Fruit fly (Drosophila melanogaster) whole organism, pupa: ENCODE results near the gene dsf.

Experiments used
- CG10348 ChIP-seq: fragments of 200-800 bp; sonication (Bioruptor generic); IDR thresholded peaks from 2 replicates; pipeline ENCODE4 v1.3.6; 2022; ENCODE audit warnings: missing biosample characterization, missing genetic modification characterization
- CG12605 ChIP-seq: fragments of 200-800 bp; sonication (Bioruptor generic); IDR thresholded peaks from 2 replicates; pipeline ENCODE4 v1.3.6; 2022; ENCODE audit warnings: missing biosample characterization, missing genetic modification characterization
- CG13204 ChIP-seq: fragments of 200-800 bp; sonication (Bioruptor generic); optimal IDR thresholded peaks from 2 replicates; lab custom pipeline; 2018; ENCODE audit warnings: missing biosample characterization, mild to moderate bottlenecking, missing genetic modification characterization, moderate library complexity
- CG14655 ChIP-seq: fragments of 200-800 bp; sonication (Bioruptor generic); optimal IDR thresholded peaks from 3 replicates; lab custom pipeline; 2017; ENCODE audit warnings: mild to moderate bottlenecking, missing biosample characterization, missing genetic modification reagents, missing genetic modification characterization
- CG15710 ChIP-seq: fragments of 200-800 bp; sonication (Bioruptor generic); optimal IDR thresholded peaks from 2 replicates; lab custom pipeline; 2018; ENCODE audit warnings: missing biosample characterization, mild to moderate bottlenecking, missing genetic modification characterization, moderate library complexity
- CG17806 ChIP-seq: fragments of 200-800 bp; sonication (Bioruptor generic); optimal IDR thresholded peaks from 2 replicates; lab custom pipeline; 2018; ENCODE audit warnings: missing biosample characterization, mild to moderate bottlenecking, missing genetic modification characterization, moderate library complexity
- CG32121 ChIP-seq: fragments of 200-800 bp; sonication (Bioruptor generic); IDR thresholded peaks from 2 replicates; pipeline ENCODE4 v1.3.6; 2022; ENCODE audit warnings: missing biosample characterization, missing genetic modification characterization
- CG34367 ChIP-seq: fragments of 200-800 bp; sonication (Bioruptor generic); optimal IDR thresholded peaks from 2 replicates; lab custom pipeline; 2018; ENCODE audit warnings: missing biosample characterization, mild to moderate bottlenecking, missing genetic modification characterization
- CG4496 ChIP-seq: fragments of 200-800 bp; sonication (Bioruptor generic); IDR thresholded peaks from 3 replicates; pipeline ENCODE4 v1.3.6; 2022; ENCODE audit warnings: missing biosample characterization, missing genetic modification characterization
- CG8159 ChIP-seq: fragments of 200-800 bp; sonication (Bioruptor generic); optimal IDR thresholded peaks from 3 replicates; lab custom pipeline; 2018; ENCODE audit warnings: missing biosample characterization, mild to moderate bottlenecking, missing genetic modification characterization, moderate library complexity
- CG8301 ChIP-seq: fragments of 200-800 bp; sonication (Bioruptor generic); optimal IDR thresholded peaks from 2 replicates; lab custom pipeline; 2018; ENCODE audit warnings: missing biosample characterization, mild to moderate bottlenecking, missing genetic modification characterization
- CG9948 ChIP-seq: fragments of 200-800 bp; sonication (Bioruptor generic); optimal IDR thresholded peaks from 2 replicates; lab custom pipeline; 2018; ENCODE audit warnings: missing biosample characterization, mild to moderate bottlenecking, missing genetic modification characterization, moderate library complexity
- D1 ChIP-seq: fragments of 200-800 bp; sonication (Bioruptor generic); optimal IDR thresholded peaks from 2 replicates; lab custom pipeline; 2018; ENCODE audit warnings: missing biosample characterization, mild to moderate bottlenecking, missing genetic modification characterization, moderate library complexity
- EcR ChIP-seq: fragments of 200-800 bp; sonication (Bioruptor generic); optimal IDR thresholded peaks from 3 replicates; lab custom pipeline; 2019; ENCODE audit warnings: missing biosample characterization, missing genetic modification characterization, mild to moderate bottlenecking, moderate library complexity, missing genetic modification reagents
- Ets98B ChIP-seq: fragments of 200-800 bp; sonication (Bioruptor generic); IDR thresholded peaks from 2 replicates; pipeline ENCODE4 v1.3.6; 2022; ENCODE audit warnings: missing biosample characterization, missing genetic modification characterization
- Pif1A ChIP-seq: fragments of 200-800 bp; sonication (Bioruptor generic); optimal IDR thresholded peaks from 3 replicates; lab custom pipeline; 2016; ENCODE audit warnings: missing biosample characterization, missing genetic modification characterization
- Pif1B ChIP-seq: fragments of 200-800 bp; sonication (Bioruptor generic); optimal IDR thresholded peaks from 3 replicates; lab custom pipeline; 2016; ENCODE audit warnings: missing biosample characterization, missing genetic modification characterization
- Snoo ChIP-seq: fragments of 200-800 bp; sonication (Bioruptor generic); optimal IDR thresholded peaks from 3 replicates; lab custom pipeline; 2017; ENCODE audit warnings: missing biosample characterization, mild to moderate bottlenecking, missing genetic modification characterization, inconsistent platforms
- fd96Ca ChIP-seq: fragments of 200-800 bp; sonication (Bioruptor generic); IDR thresholded peaks from 3 replicates; pipeline ENCODE4 v1.3.6; 2022; ENCODE audit warnings: missing biosample characterization, missing genetic modification characterization
- gl ChIP-seq: fragments of 200-800 bp; sonication (Bioruptor generic); optimal IDR thresholded peaks from 2 replicates; lab custom pipeline; 2018; ENCODE audit warnings: missing biosample characterization, mild to moderate bottlenecking, missing genetic modification characterization
- rn ChIP-seq: fragments of 200-800 bp; sonication (Bioruptor generic); IDR thresholded peaks from 2 replicates; pipeline ENCODE4 v1.3.6; 2022; ENCODE audit warnings: missing biosample characterization, missing genetic modification characterization

The dsf gene

dm6 chr2L:5956706-5957105 lies 31.0 kb downstream of the dsf start, which contains the start of the genes CG13998 and Vm26Ab:
Gene CG13998 (minus strand): TSS chr2L:5956819.
Gene Vm26Ab (plus strand): TSS chr2L:5957004.
- no peak for TF ChIP-seq D1
- TF ChIP-seq CG9948 (tag; lab: Kevin White, UChicago), result no peak
- TF ChIP-seq Pif1A, result no peak
- no peak for TF ChIP-seq CG15710 (tag; lab: Kevin White, UChicago)
- no peak for TF ChIP-seq rn
- TF ChIP-seq CG8301 (tag; lab: Kevin White, UChicago), result no peak
- no peak for TF ChIP-seq CG4496 (GFP tag; lab: Robert Waterston, UW)
- no peak for TF ChIP-seq CG32121 (GFP tag; lab: Robert Waterston, UW)
- no peak for TF ChIP-seq Ets98B (GFP tag; lab: Robert Waterston, UW)
- TF ChIP-seq Pif1B (GFP tag; lab: Kevin White, UChicago), result no peak
- TF ChIP-seq gl (tag; lab: Kevin White, UChicago), result no peak

- no peak for TF ChIP-seq CG8301 (tag; lab: Kevin White, UChicago)
- TF ChIP-seq CG12605 (GFP tag; lab: Robert Waterston, UW), result no peak
- TF ChIP-seq CG17806, result no peak
- TF ChIP-seq CG10348 (GFP tag; lab: Robert Waterston, UW), result no peak
- TF ChIP-seq fd96Ca (GFP tag; lab: Robert Waterston, UW), result no peak
- TF ChIP-seq Snoo, result no peak
- no peak for TF ChIP-seq Pif1A
- no peak for TF ChIP-seq CG9948 (tag; lab: Kevin White, UChicago)
- no peak for TF ChIP-seq CG15710 (tag; lab: Kevin White, UChicago)
- no peak for TF ChIP-seq CG14655 (GFP tag; lab: Kevin White, UChicago)
- no peak for TF ChIP-seq CG34367
- no peak for TF ChIP-seq gl (tag; lab: Kevin White, UChicago)
- no peak for TF ChIP-seq Ets98B (GFP tag; lab: Robert Waterston, UW)
- no peak for TF ChIP-seq CG13204 (GFP tag; lab: Kevin White, UChicago)
- no peak for TF ChIP-seq CG4496 (GFP tag; lab: Robert Waterston, UW)
- no peak for TF ChIP-seq Pif1B (GFP tag; lab: Kevin White, UChicago)
- no peak for TF ChIP-seq EcR (GFP tag; lab: Kevin White, UChicago)
Observed at dm6 chr2L:5958581-5959177, 32.9 kb downstream of the dsf start, which contains the start of gene Vm26Ac. Gene Vm26Ac (minus strand): TSS chr2L:5958631.

DNA sequence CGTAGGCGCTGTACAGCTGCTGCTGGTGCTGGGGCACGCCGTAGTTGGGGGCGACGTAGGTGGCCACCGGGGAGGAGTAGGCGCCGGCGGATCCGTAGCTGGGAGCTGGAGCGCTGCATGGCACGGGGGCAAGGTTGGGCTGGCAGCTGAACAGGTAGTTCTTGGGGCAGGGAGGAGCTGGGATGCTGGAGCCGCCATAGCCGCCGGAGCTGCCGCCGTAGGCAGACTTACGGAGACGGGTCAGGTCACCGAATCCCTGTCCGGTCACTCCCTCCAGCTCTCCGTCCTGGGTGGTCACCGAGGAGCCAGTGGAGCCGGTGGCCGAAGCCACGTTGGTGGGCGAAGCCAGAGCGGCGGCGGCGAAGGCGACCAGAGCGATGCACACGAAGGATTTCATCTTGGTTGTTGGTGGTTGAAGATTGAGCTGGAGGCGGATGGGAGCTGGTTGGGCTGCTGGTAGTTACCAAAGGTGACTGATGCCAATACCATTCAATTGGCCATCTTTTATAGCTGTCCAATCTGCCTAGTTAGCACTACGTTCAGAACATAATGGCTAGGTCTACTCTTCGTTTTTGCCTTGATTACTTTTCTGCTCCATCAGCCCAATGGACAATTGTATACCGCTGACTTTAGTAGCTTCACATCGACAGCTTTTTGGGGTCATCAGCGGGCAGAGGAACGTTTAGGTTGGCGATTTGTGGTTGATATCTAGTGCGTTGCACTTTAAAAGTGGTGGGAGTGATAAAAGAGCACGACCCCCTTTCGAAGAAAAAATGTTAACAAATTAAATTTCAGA lies 34.3 kb downstream of the dsf start, which contains the start of gene Vm26Aa:
Gene Vm26Aa, minus strand, starts transcription at position 478 of the 796 bp plus-strand sequence.
- TF ChIP-seq CG34367 (no peak), CG32121 (GFP tag; lab: Robert Waterston, UW) (no peak), gl (tag; lab: Kevin White, UChicago) (no peak), Ets98B (GFP tag; lab: Robert Waterston, UW) (no peak), CG13204 (GFP tag; lab: Kevin White, UChicago) (no peak), CG15710 (tag; lab: Kevin White, UChicago) (no peak), Pif1B (GFP tag; lab: Kevin White, UChicago) (no peak), CG4496 (GFP tag; lab: Robert Waterston, UW) (no peak), Pif1A (no peak), D1 (no peak), Snoo (no peak), CG14655 (GFP tag; lab: Kevin White, UChicago) (no peak), CG9948 (tag; lab: Kevin White, UChicago) (no peak), rn (no peak), CG8159 (no peak), CG8301 (tag; lab: Kevin White, UChicago) (no peak), CG17806 (no peak), fd96Ca (GFP tag; lab: Robert Waterston, UW) (no peak), CG10348 (GFP tag; lab: Robert Waterston, UW) (no peak)

dm6 chr2L:5961169-5961918 lies 35.6 kb downstream of the dsf start:
- TF ChIP-seq gl (tag; lab: Kevin White, UChicago) (no peak), CG9948 (tag; lab: Kevin White, UChicago) (no peak), CG13204 (GFP tag; lab: Kevin White, UChicago) (no peak), CG4496 (GFP tag; lab: Robert Waterston, UW) (no peak), Ets98B (GFP tag; lab: Robert Waterston, UW) (no peak), D1 (no peak), CG8301 (tag; lab: Kevin White, UChicago) (no peak), CG15710 (tag; lab: Kevin White, UChicago) (no peak), fd96Ca (GFP tag; lab: Robert Waterston, UW) (no peak), CG32121 (GFP tag; lab: Robert Waterston, UW) (no peak), Pif1B (GFP tag; lab: Kevin White, UChicago) (no peak), CG8159 (no peak), CG17806 (no peak), rn (no peak), EcR (GFP tag; lab: Kevin White, UChicago) (no peak), CG12605 (GFP tag; lab: Robert Waterston, UW) (no peak), CG34367 (no peak)

DNA sequence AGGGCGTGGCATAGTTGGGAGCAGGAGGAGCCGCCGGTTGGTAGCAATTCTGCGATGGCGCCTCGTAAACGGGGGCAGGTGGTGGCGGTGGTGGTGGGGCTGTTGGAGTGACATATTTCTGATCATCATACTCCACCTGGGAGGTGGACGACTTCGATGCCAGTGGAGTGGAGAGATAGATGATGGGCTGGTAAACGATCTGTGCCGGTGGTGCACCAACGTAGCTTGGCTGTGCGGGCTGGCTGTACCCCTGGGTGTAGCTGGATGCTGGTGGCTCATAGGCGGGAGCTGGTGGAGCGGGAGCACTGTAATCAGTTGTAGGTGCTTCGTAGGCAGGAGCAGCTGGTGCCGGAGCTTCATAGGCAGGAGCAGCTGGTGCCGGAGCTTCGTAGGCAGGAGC lies 37.5 kb downstream of the dsf start:
- no peak for TF ChIP-seq D1
- no peak for TF ChIP-seq CG32121 (GFP tag; lab: Robert Waterston, UW)
- no peak for TF ChIP-seq fd96Ca (GFP tag; lab: Robert Waterston, UW)
- TF ChIP-seq EcR (GFP tag; lab: Kevin White, UChicago), result no peak
- no peak for TF ChIP-seq Pif1A
- no peak for TF ChIP-seq rn
- TF ChIP-seq CG34367, result no peak
- TF ChIP-seq gl (tag; lab: Kevin White, UChicago), result no peak
- no peak for TF ChIP-seq CG14655 (GFP tag; lab: Kevin White, UChicago)
- TF ChIP-seq Snoo, result no peak
- no peak for TF ChIP-seq CG15710 (tag; lab: Kevin White, UChicago)
- TF ChIP-seq, all 21 proteins: peak for 0
